Worm (Caenorhabditis elegans) whole organism, L1 larva: ENCODE results near the gene F37C12.21.
A peak's percentile ranks its signal among the peaks of the same experiment; 100 is the strongest.

Experiments
- C34B4.2 ChIP-seq: sonication (generic microtip); optimal IDR thresholded peaks from 2 replicates; lab custom pipeline; 2017; ENCODE audit warnings: mild to moderate bottlenecking, missing genetic modification characterization, missing compliant biosample characterization
- aha-1 ChIP-seq: fragments of 150-350 bp; optimal IDR thresholded peaks from 2 replicates; lab custom pipeline; 2014; ENCODE audit warnings: missing biosample characterization, missing genetic modification characterization
- aly-2 ChIP-seq: fragments of 150-350 bp; optimal IDR thresholded peaks from 2 replicates; lab custom pipeline; 2014; ENCODE audit warnings: missing biosample characterization, missing genetic modification characterization
- ama-1 ChIP-seq: fragments of 150-350 bp; optimal IDR thresholded peaks from 2 replicates; lab custom pipeline; 2014
- ceh-8 ChIP-seq: fragments of 200-800 bp; sonication (Bioruptor generic); optimal IDR thresholded peaks from 2 replicates; lab custom pipeline; 2018; ENCODE audit warnings: mild to moderate bottlenecking, missing genetic modification characterization, moderate library complexity, missing compliant biosample characterization
- ceh-90 ChIP-seq: sonication (generic microtip); optimal IDR thresholded peaks from 2 replicates; lab custom pipeline; 2016; ENCODE audit warnings: missing genetic modification characterization, missing compliant biosample characterization
- egl-27 ChIP-seq, 2 experiments: fragments of 150-350 bp in 1 of 2; sonication (generic microtip); optimal IDR thresholded peaks; 3 replicates each; lab custom pipeline; 2017 to 2018; ENCODE audit warnings: missing biosample characterization in 2 of 2, missing genetic modification characterization in 2 of 2, missing genetic modification reagents in 2 of 2
- elt-2 ChIP-seq: sonication (generic microtip); optimal IDR thresholded peaks from 2 replicates; lab custom pipeline; 2016; ENCODE audit warnings: missing genetic modification characterization, mild to moderate bottlenecking, inconsistent platforms, missing compliant biosample characterization, missing genetic modification reagents
- ets-5 ChIP-seq: fragments of 200-800 bp; sonication (Bioruptor generic); IDR thresholded peaks from 2 replicates; pipeline ENCODE4 v1.3.6; 2022; ENCODE audit warnings: missing genetic modification characterization, missing compliant biosample characterization
- fkh-10 ChIP-seq: sonication (generic microtip); optimal IDR thresholded peaks from 2 replicates; lab custom pipeline; 2017; ENCODE audit warnings: missing biosample characterization, missing genetic modification reagents, missing genetic modification characterization
- fkh-8 ChIP-seq: sonication (generic microtip); optimal IDR thresholded peaks from 2 replicates; lab custom pipeline; 2016; ENCODE audit warnings: mild to moderate bottlenecking, missing genetic modification characterization, missing compliant biosample characterization
- hlh-17 ChIP-seq: fragments of 200-800 bp; sonication (Bioruptor generic); optimal IDR thresholded peaks from 2 replicates; lab custom pipeline; 2018; ENCODE audit warnings: missing genetic modification characterization, mild to moderate bottlenecking, missing compliant biosample characterization, moderate library complexity, borderline replicate concordance
- hlh-4 ChIP-seq: sonication (generic microtip); optimal IDR thresholded peaks from 2 replicates; lab custom pipeline; 2016; ENCODE audit warnings: mild to moderate bottlenecking, missing genetic modification characterization, missing compliant biosample characterization
- hpl-2 ChIP-seq: fragments of 150-350 bp; optimal IDR thresholded peaks from 2 replicates; lab custom pipeline; 2014; ENCODE audit warnings: missing biosample characterization, missing genetic modification reagents, missing genetic modification characterization
- irx-1 ChIP-seq: sonication (generic microtip); optimal IDR thresholded peaks from 2 replicates; lab custom pipeline; 2016; ENCODE audit warnings: missing genetic modification characterization, missing compliant biosample characterization
- lin-13 ChIP-seq: fragments of 150-350 bp; optimal IDR thresholded peaks from 2 replicates; lab custom pipeline; 2014; ENCODE audit warnings: missing biosample characterization, missing genetic modification reagents, missing genetic modification characterization
- lin-15B ChIP-seq: fragments of 150-350 bp; sonication (generic microtip); optimal IDR thresholded peaks from 3 replicates; lab custom pipeline; 2014; ENCODE audit warnings: missing biosample characterization, missing genetic modification characterization
- lin-35 ChIP-seq, 2 experiments: fragments of 150-350 bp; optimal IDR thresholded peaks; 2 replicates each; lab custom pipeline; 2014; ENCODE audit warnings: missing biosample characterization in 2 of 2, missing genetic modification characterization in 2 of 2, missing genetic modification reagents in 2 of 2
- lin-39 ChIP-seq: fragments of 150-350 bp; optimal IDR thresholded peaks from 2 replicates; lab custom pipeline; 2014; ENCODE audit warnings: missing biosample characterization, missing genetic modification reagents, missing genetic modification characterization
- lir-3 ChIP-seq: sonication (generic microtip); optimal IDR thresholded peaks from 2 replicates; lab custom pipeline; 2016; ENCODE audit warnings: mild to moderate bottlenecking, missing genetic modification characterization, moderate library complexity, missing compliant biosample characterization; ENCODE audit not compliant: poor library complexity
- lsy-2 ChIP-seq, 2 experiments: fragments of 150-350 bp; optimal IDR thresholded peaks; 2 replicates each; lab custom pipeline; 2014; ENCODE audit warnings: missing biosample characterization in 2 of 2, missing genetic modification characterization in 2 of 2
- mep-1 ChIP-seq: fragments of 150-350 bp; optimal IDR thresholded peaks from 2 replicates; lab custom pipeline; 2014; ENCODE audit warnings: missing biosample characterization, missing genetic modification characterization
- nhr-12 ChIP-seq: sonication (generic microtip); optimal IDR thresholded peaks from 2 replicates; lab custom pipeline; 2017; ENCODE audit warnings: missing biosample characterization, missing genetic modification characterization
- nhr-237 ChIP-seq: fragments of 150-350 bp; optimal IDR thresholded peaks from 2 replicates; lab custom pipeline; 2014; ENCODE audit warnings: missing biosample characterization, missing genetic modification characterization
- nhr-28 ChIP-seq: fragments of 150-350 bp; optimal IDR thresholded peaks from 2 replicates; lab custom pipeline; 2014; ENCODE audit warnings: missing biosample characterization, missing genetic modification characterization
- nhr-47 ChIP-seq: sonication (generic microtip); optimal IDR thresholded peaks from 2 replicates; lab custom pipeline; 2016; ENCODE audit warnings: mild to moderate bottlenecking, missing genetic modification characterization, moderate library complexity, missing compliant biosample characterization
- nhr-71 ChIP-seq: sonication (generic microtip); optimal IDR thresholded peaks from 2 replicates; lab custom pipeline; 2016; ENCODE audit warnings: mild to moderate bottlenecking, missing genetic modification characterization, moderate library complexity, missing compliant biosample characterization
- nhr-84 ChIP-seq: sonication (generic microtip); optimal IDR thresholded peaks from 2 replicates; lab custom pipeline; 2017; ENCODE audit warnings: missing biosample characterization, missing genetic modification characterization
- nhr-90 ChIP-seq: sonication (generic microtip); optimal IDR thresholded peaks from 2 replicates; lab custom pipeline; 2016; ENCODE audit warnings: mild to moderate bottlenecking, missing genetic modification characterization, missing compliant biosample characterization; ENCODE audit not compliant: poor library complexity
- pag-3 ChIP-seq: sonication (generic microtip); optimal IDR thresholded peaks from 2 replicates; lab custom pipeline; 2017; ENCODE audit warnings: missing genetic modification characterization, mild to moderate bottlenecking, missing compliant biosample characterization, antibody characterized with exemption, borderline replicate concordance; ENCODE audit not compliant: insufficient read depth
- pqm-1 ChIP-seq: sonication (generic microtip); optimal IDR thresholded peaks from 3 replicates; lab custom pipeline; 2017; ENCODE audit warnings: missing biosample characterization, missing genetic modification characterization
- sup-37 ChIP-seq: fragments of 200-800 bp; sonication (Bioruptor generic); optimal IDR thresholded peaks from 2 replicates; lab custom pipeline; 2018; ENCODE audit warnings: mild to moderate bottlenecking, missing genetic modification characterization, missing compliant biosample characterization
- tlp-1 ChIP-seq: fragments of 150-350 bp; optimal IDR thresholded peaks from 2 replicates; lab custom pipeline; 2014; ENCODE audit warnings: missing biosample characterization, missing genetic modification characterization
- unc-62 ChIP-seq: fragments of 150-350 bp; optimal IDR thresholded peaks from 2 replicates; lab custom pipeline; 2014; ENCODE audit warnings: missing biosample characterization, missing genetic modification reagents, missing genetic modification characterization
- unc-98 ChIP-seq: fragments of 200-800 bp; sonication (Bioruptor generic); IDR thresholded peaks from 2 replicates; pipeline ENCODE4 v1.3.6; 2022; ENCODE audit warnings: missing genetic modification characterization, missing compliant biosample characterization
- vab-15 ChIP-seq: sonication (generic microtip); optimal IDR thresholded peaks from 2 replicates; lab custom pipeline; 2017; ENCODE audit warnings: missing genotype, mild to moderate bottlenecking, missing genetic modification characterization, missing compliant biosample characterization
- zag-1 ChIP-seq: fragments of 150-350 bp; optimal IDR thresholded peaks from 2 replicates; lab custom pipeline; 2014; ENCODE audit warnings: missing biosample characterization, missing genetic modification characterization
- zip-4 ChIP-seq: fragments of 200-800 bp; sonication (Bioruptor generic); optimal IDR thresholded peaks from 2 replicates; lab custom pipeline; 2018; ENCODE audit warnings: mild to moderate bottlenecking, missing genetic modification characterization, moderate library complexity, missing compliant biosample characterization
- ztf-11 ChIP-seq, 2 experiments: sonication (generic microtip); optimal IDR thresholded peaks; 2 replicates each; lab custom pipeline; 2016 to 2017; ENCODE audit warnings: missing genetic modification characterization in 2 of 2, missing biosample characterization in 1 of 2, missing compliant biosample characterization in 1 of 2

Gene F37C12.21

DNA sequence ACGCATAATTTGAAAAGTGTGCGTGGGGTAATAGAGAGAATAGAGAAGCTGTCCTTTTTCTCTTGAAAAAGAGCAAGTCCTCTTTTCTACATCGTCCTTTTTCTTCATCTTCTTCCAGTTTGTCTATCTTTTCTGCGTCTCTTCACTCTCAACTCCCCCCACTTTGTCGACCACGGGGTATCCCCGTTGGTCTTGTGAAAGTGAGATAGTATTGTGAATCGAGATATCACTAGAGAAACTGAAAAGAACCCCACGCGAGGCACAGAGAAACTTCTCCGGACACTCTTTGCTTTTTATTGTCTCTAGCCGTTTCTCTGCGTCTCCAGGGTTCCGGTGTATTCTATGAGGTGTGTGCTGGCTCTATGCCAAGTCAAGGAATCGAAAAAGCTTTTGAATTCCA lies 32.5 kb upstream of the F37C12.21 start (continued):
- TF ChIP-seq pqm-1 (tag; lab: Kevin White, UChicago) (peak; percentile 51), lin-15B (tag; lab: Kevin White, UChicago) (peak; percentile 66), lin-13 (GFP tag; lab: Kevin White, UChicago) (peak; percentile 89), ztf-11 (tag; optimal IDR thresholded peaks at IDR 0.05; lab: Kevin White, UChicago) (peak in 1 of 2 experiments; percentile 43), vab-15 (tag; lab: Kevin White, UChicago) (no peak), egl-27 (tag; optimal IDR thresholded peaks at IDR 0.05; lab: Kevin White, UChicago) (peak; percentile 100), nhr-71 (peak; percentile 99), ama-1 (lab: Kevin White, UChicago) (peak; percentile 83), mep-1 (tag; lab: Kevin White, UChicago) (peak; percentile 94), nhr-28 (tag; lab: Kevin White, UChicago) (no peak), ceh-8 (GFP tag; lab: Kevin White, UChicago) (peak; percentile 82), lin-35 (GFP tag; optimal IDR thresholded peaks at IDR 0.05; lab: Kevin White, UChicago) (peak; percentile 78 to 83), elt-2 (tag; lab: Kevin White, UChicago) (peak; percentile 80), unc-62 (GFP tag; lab: Kevin White, UChicago) (no peak), zip-4 (GFP tag; lab: Kevin White, UChicago) (peak; percentile 49), pag-3 (tag; lab: Kevin White, UChicago) (no peak), lir-3 (tag; lab: Kevin White, UChicago) (peak; percentile 75), zag-1 (tag; lab: Kevin White, UChicago) (peak; percentile 79), nhr-84 (tag; lab: Kevin White, UChicago) (no peak), ceh-90 (tag; lab: Kevin White, UChicago) (no peak), fkh-8 (tag; lab: Kevin White, UChicago) (peak; percentile 98), aha-1 (peak; percentile 34), ets-5 (no peak), irx-1 (tag; lab: Kevin White, UChicago) (peak; percentile 86), lsy-2 (tag; optimal IDR thresholded peaks at IDR 0.05; lab: Kevin White, UChicago) (peak; percentile 92 to 94), C34B4.2 (tag; lab: Kevin White, UChicago) (no peak), hlh-4 (no peak), aly-2 (tag; lab: Kevin White, UChicago) (peak; percentile 69), nhr-237 (tag; lab: Kevin White, UChicago) (peak; percentile 52), sup-37 (GFP tag; lab: Kevin White, UChicago) (peak; percentile 41), nhr-12 (tag; lab: Kevin White, UChicago) (no peak)

DNA sequence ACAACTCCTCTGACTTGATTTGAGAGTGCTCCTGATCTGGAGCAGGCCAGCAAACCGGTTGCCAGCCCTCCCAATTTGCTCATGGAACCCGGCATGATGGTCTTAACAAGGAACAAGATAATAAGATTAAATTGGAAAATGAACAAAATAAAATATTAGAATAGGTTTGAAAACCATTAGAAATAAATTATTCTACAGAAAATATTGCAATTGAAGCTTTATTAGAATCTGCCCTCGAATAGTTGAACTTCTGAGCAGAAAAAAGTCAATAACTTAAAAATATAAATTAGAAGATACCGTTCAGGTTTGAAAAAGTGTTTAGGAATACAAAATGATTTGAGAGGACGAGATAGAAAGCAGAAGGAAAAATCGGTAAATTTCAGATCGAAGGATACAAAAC lies 29.4 kb upstream of the F37C12.21 start, which contains the start of gene nuo-4:
Gene nuo-4, minus strand, starts transcription at position 101 of the 400 bp plus-strand sequence.
- TF ChIP-seq pag-3 (tag; lab: Kevin White, UChicago) (no peak), C34B4.2 (tag; lab: Kevin White, UChicago) (no peak), tlp-1 (tag; lab: Kevin White, UChicago) (no peak), hlh-17 (GFP tag; lab: Kevin White, UChicago) (no peak), nhr-90 (tag; lab: Kevin White, UChicago) (no peak), fkh-10 (GFP tag; lab: Kevin White, UChicago) (no peak)

DNA sequence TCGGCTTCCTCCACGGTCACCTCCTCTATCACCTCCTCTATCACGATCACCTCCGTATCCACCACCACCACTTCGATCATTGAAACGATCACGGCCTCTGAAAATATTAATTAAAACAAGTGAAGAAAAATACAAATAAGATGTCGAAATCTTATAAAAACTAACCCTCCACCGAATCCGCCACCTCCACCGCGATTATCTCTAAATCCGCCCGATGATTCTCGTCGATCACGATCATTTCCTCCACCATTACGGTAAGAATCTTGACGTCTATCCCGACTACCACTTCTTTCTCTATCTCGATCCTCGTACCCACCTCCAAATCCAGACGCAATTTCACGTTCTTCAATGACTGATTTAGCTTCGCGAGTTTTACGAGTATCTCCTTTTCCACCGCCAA lies 28.9 kb upstream of the F37C12.21 start:
- TF ChIP-seq pqm-1 (tag; lab: Kevin White, UChicago), result no peak
- no peak for TF ChIP-seq zip-4 (GFP tag; lab: Kevin White, UChicago)
- no peak for TF ChIP-seq unc-98 (GFP tag; lab: Robert Waterston, UW)
- no peak for TF ChIP-seq hpl-2 (GFP tag; lab: Kevin White, UChicago)
- TF ChIP-seq ztf-11 (tag; optimal IDR thresholded peaks at IDR 0.05; lab: Kevin White, UChicago), result no peak
- no peak for TF ChIP-seq nhr-47
- no peak for TF ChIP-seq lin-39 (tag; lab: Kevin White, UChicago)
